Worm (Caenorhabditis elegans): ENCODE results near the gene ogt-1.

ogt-1 gene

DNA sequence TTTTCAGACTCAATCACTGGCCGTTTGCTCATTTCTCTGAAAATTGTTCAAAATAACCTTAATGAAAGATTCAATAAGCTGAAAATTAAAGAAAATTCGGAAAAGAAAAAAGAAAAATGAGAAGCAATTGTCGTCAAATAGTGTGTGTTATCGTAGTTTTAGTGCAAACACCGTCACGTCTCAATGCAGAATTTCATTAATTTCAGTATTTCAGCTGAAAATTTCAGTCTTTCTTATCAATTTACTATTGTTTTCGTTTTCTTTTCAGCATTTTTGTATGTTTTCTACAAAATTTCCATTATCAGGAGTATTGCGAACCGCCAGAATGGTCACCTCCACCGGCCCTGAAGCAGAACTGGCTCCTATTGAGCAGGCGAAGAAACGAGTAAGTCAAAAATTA, 30.7 kb downstream of the ogt-1 start, which contains the start of the genes B0280.9 and rpia-1 (continued):
- TF ChIP-seq R02D3.7 (tag; optimal IDR thresholded peaks at IDR 0.05) (no peak), lin-15B (tag; optimal IDR thresholded peaks at IDR 0.05) (no peak), mdt-29 (GFP tag; IDR thresholded peaks at IDR 0.05) (no peak), ztf-11 (tag; optimal IDR thresholded peaks at IDR 0.05) (no peak), egl-43 (GFP tag; IDR thresholded peaks at IDR 0.05) (no peak), ctbp-1 (GFP tag; IDR thresholded peaks at IDR 0.05) (no peak), lin-38 (GFP tag; IDR thresholded peaks at IDR 0.05) (no peak), daf-8 (GFP tag; IDR thresholded peaks at IDR 0.05) (no peak), ceh-20 (GFP tag; IDR thresholded peaks at IDR 0.05) (no peak), dmd-6 (GFP tag; IDR thresholded peaks at IDR 0.05) (no peak), T20F7.1 (GFP tag; optimal IDR thresholded peaks at IDR 0.05) (no peak), egl-27 (tag; optimal IDR thresholded peaks at IDR 0.05) (no peak), lin-29 (GFP tag; IDR thresholded peaks at IDR 0.05) (no peak), Y5F2A.4 (GFP tag; optimal IDR thresholded peaks at IDR 0.05) (no peak), mep-1 (tag; optimal IDR thresholded peaks at IDR 0.05) (peak; percentile 25), nhr-42 (GFP tag; IDR thresholded peaks at IDR 0.05) (no peak)

- peak in 1 of 2 experiments; percentile 66 for TF ChIP-seq lsy-2 (tag; optimal IDR thresholded peaks at IDR 0.05)
- TF ChIP-seq lin-1 (GFP tag; IDR thresholded peaks at IDR 0.05): no peak
- TF ChIP-seq zfp-2 (tag; optimal IDR thresholded peaks at IDR 0.05): no peak
- TF ChIP-seq daf-12 (tag; optimal IDR thresholded peaks at IDR 0.05): no peak
- TF ChIP-seq nhr-42 (GFP tag; IDR thresholded peaks at IDR 0.05): no peak
- TF ChIP-seq ztf-7 (tag; optimal IDR thresholded peaks at IDR 0.05): peak; percentile 31
- peak; percentile 29 for TF ChIP-seq nhr-77 (tag; optimal IDR thresholded peaks at IDR 0.05)
- 0 out of 2 replicates have a peak, but pooled peaks have one; percentile 14 for TF ChIP-seq arid-1 (GFP tag; conservative IDR thresholded peaks at IDR 0.05)
- TF ChIP-seq mes-2 (tag; optimal IDR thresholded peaks at IDR 0.05; ENCODE audit: poor library complexity, severe bottlenecking): peak; percentile 45
- no peak for TF ChIP-seq F26F4.8 (GFP tag; conservative IDR thresholded peaks at IDR 0.05)
- TF ChIP-seq zag-1 (tag; optimal IDR thresholded peaks at IDR 0.05): no peak
- no peak for TF ChIP-seq lim-7 (GFP tag; IDR thresholded peaks at IDR 0.05)
- peak; percentile 12 for TF ChIP-seq pqm-1 (tag; optimal IDR thresholded peaks at IDR 0.05)
- TF ChIP-seq duxl-1 (tag; optimal IDR thresholded peaks at IDR 0.05; ENCODE audit: poor library complexity): peak; percentile 16
- no peak for TF ChIP-seq ceh-20 (GFP tag; IDR thresholded peaks at IDR 0.05)
- TF ChIP-seq dpl-1 (GFP tag; optimal IDR thresholded peaks at IDR 0.05): no peak
- TF ChIP-seq Y48G9A.11 (GFP tag; IDR thresholded peaks at IDR 0.05): no peak
- TF ChIP-seq mep-1 (tag; optimal IDR thresholded peaks at IDR 0.05): peak; percentile 40
- TF ChIP-seq madf-9 (GFP tag; conservative IDR thresholded peaks at IDR 0.05): no peak
- no peak for TF ChIP-seq ceh-32 (tag; optimal IDR thresholded peaks at IDR 0.05; ENCODE audit: poor library complexity)
- peak; percentile 27 for TF ChIP-seq hlh-11 (tag; optimal IDR thresholded peaks at IDR 0.05)
- TF ChIP-seq dve-1 (tag; optimal IDR thresholded peaks at IDR 0.05; ENCODE audit: insufficient read depth): peak; percentile 64
- no peak for TF ChIP-seq Y75B8A.6 (GFP tag; IDR thresholded peaks at IDR 0.05)
- peak; percentile 39 for TF ChIP-seq T20F7.1 (GFP tag; optimal IDR thresholded peaks at IDR 0.05)
- no peak for TF ChIP-seq nhr-76 (tag; optimal IDR thresholded peaks at IDR 0.05)
- no peak for TF ChIP-seq snpc-4 (tag; optimal IDR thresholded peaks at IDR 0.05)
- no peak for TF ChIP-seq dmd-9 (GFP tag; IDR thresholded peaks at IDR 0.05)
- TF ChIP-seq vab-7 (GFP tag; IDR thresholded peaks at IDR 0.05): no peak
- TF ChIP-seq D1046.2 (GFP tag; IDR thresholded peaks at IDR 0.05): no peak
- TF ChIP-seq F37D6.2 (tag; optimal IDR thresholded peaks at IDR 0.05): no peak
- TF ChIP-seq zip-11 (GFP tag; IDR thresholded peaks at IDR 0.05): no peak
- peak; percentile 63 for TF ChIP-seq nhr-28 (tag; optimal IDR thresholded peaks at IDR 0.05)
- TF ChIP-seq mdl-1 (tag; optimal IDR thresholded peaks at IDR 0.05): no peak
- TF ChIP-seq nhr-48 (tag; optimal IDR thresholded peaks at IDR 0.05): peak; percentile 41
- TF ChIP-seq hlh-30 (tag; optimal IDR thresholded peaks at IDR 0.05; ENCODE audit: insufficient read depth): peak; percentile 37
- TF ChIP-seq nhr-102 (tag; optimal IDR thresholded peaks at IDR 0.05): no peak
- TF ChIP-seq nhr-237 (tag; optimal IDR thresholded peaks at IDR 0.05): no peak
- TF ChIP-seq F10B5.3 (tag; optimal IDR thresholded peaks at IDR 0.05): no peak
These were observed 33.1 kb downstream of the ogt-1 start for ce11 chrIII:7120477-7120876.
